Fruit fly (Drosophila melanogaster) whole organism, embryonic: ENCODE results near the gene Pss.

Experiments used
- BEAF-32 ChIP-seq: fragments of 200-800 bp; sonication (Bioruptor generic); optimal IDR thresholded peaks from 3 replicates; lab custom pipeline; 2017; ENCODE audit warnings: missing biosample characterization, missing genetic modification characterization, mild to moderate bottlenecking, moderate library complexity, missing genetic modification reagents
- C15 ChIP-seq: fragments of 200-800 bp; sonication (Bioruptor generic); IDR thresholded peaks from 3 replicates; pipeline ENCODE4 v1.3.6; 2022; ENCODE audit warnings: missing biosample characterization, missing genetic modification characterization
- CG10979 ChIP-seq: fragments of 200-800 bp; sonication (Bioruptor generic); optimal IDR thresholded peaks from 2 replicates; lab custom pipeline; 2018; ENCODE audit warnings: missing biosample characterization, mild to moderate bottlenecking, missing genetic modification characterization, moderate library complexity
- CG11247 ChIP-seq: fragments of 200-800 bp; sonication (Bioruptor generic); IDR thresholded peaks from 2 replicates; pipeline ENCODE4 v1.3.6; 2022; ENCODE audit warnings: missing biosample characterization, missing genetic modification characterization
- CG12104 ChIP-seq: fragments of 200-800 bp; sonication (Bioruptor generic); optimal IDR thresholded peaks from 3 replicates; lab custom pipeline; 2016; ENCODE audit warnings: missing biosample characterization, missing genetic modification characterization
- CG12155 ChIP-seq: fragments of 200-800 bp; sonication (Bioruptor generic); optimal IDR thresholded peaks from 3 replicates; lab custom pipeline; 2016; ENCODE audit warnings: missing biosample characterization, missing genetic modification characterization
- CG12942 ChIP-seq: fragments of 200-800 bp; sonication (Bioruptor generic); optimal IDR thresholded peaks from 3 replicates; lab custom pipeline; 2016; ENCODE audit warnings: missing biosample characterization, missing genetic modification characterization
- CG14441 ChIP-seq: fragments of 200-800 bp; sonication (Bioruptor generic); IDR thresholded peaks from 2 replicates; pipeline ENCODE4 v1.3.6; 2022; ENCODE audit warnings: missing biosample characterization, missing genetic modification characterization
- CG15269 ChIP-seq: fragments of 200-800 bp; sonication (Bioruptor generic); optimal IDR thresholded peaks from 2 replicates; lab custom pipeline; 2018; ENCODE audit warnings: missing biosample characterization, mild to moderate bottlenecking, missing genetic modification characterization, moderate library complexity
- CG15696 ChIP-seq: fragments of 200-800 bp; sonication (Bioruptor generic); optimal IDR thresholded peaks from 2 replicates; lab custom pipeline; 2019; ENCODE audit warnings: missing biosample characterization, mild to moderate bottlenecking, missing genetic modification characterization, moderate library complexity
- CG17186 ChIP-seq: fragments of 200-800 bp; sonication (Bioruptor generic); optimal IDR thresholded peaks from 3 replicates; lab custom pipeline; 2017; ENCODE audit warnings: missing biosample characterization, missing genetic modification reagents, missing genetic modification characterization
- CG17829 ChIP-seq: fragments of 200-800 bp; optimal IDR thresholded peaks from 2 replicates; lab custom pipeline; 2019; ENCODE audit warnings: missing biosample characterization, mild to moderate bottlenecking, missing genetic modification characterization, moderate library complexity
- CG18599 ChIP-seq: fragments of 200-800 bp; sonication (Bioruptor generic); optimal IDR thresholded peaks from 3 replicates; lab custom pipeline; 2017; ENCODE audit warnings: missing biosample characterization, missing genetic modification characterization, mild to moderate bottlenecking, moderate library complexity, missing genetic modification reagents
- CG18764 ChIP-seq: fragments of 200-800 bp; sonication (Bioruptor generic); optimal IDR thresholded peaks from 3 replicates; lab custom pipeline; 2016; ENCODE audit warnings: missing biosample characterization, missing genetic modification characterization
- CG2875 ChIP-seq: fragments of 200-800 bp; sonication (Bioruptor generic); optimal IDR thresholded peaks from 2 replicates; lab custom pipeline; 2017; ENCODE audit warnings: missing biosample characterization, mild to moderate bottlenecking, missing genetic modification characterization, missing genetic modification reagents
- CG3065 ChIP-seq: fragments of 200-800 bp; sonication (Bioruptor generic); optimal IDR thresholded peaks from 2 replicates; lab custom pipeline; 2016; ENCODE audit warnings: missing biosample characterization, missing genetic modification characterization
- CG4854 ChIP-seq: fragments of 200-800 bp; sonication (Bioruptor generic); optimal IDR thresholded peaks from 2 replicates; lab custom pipeline; 2016; ENCODE audit warnings: missing biosample characterization, missing genetic modification characterization, inconsistent platforms
- CG6683 ChIP-seq: fragments of 200-800 bp; sonication (Bioruptor generic); optimal IDR thresholded peaks from 2 replicates; lab custom pipeline; 2017; ENCODE audit warnings: missing biosample characterization, mild to moderate bottlenecking, missing genetic modification characterization, missing genetic modification reagents
- CG7556 ChIP-seq: fragments of 200-800 bp; sonication (Bioruptor generic); optimal IDR thresholded peaks from 2 replicates; lab custom pipeline; 2017; ENCODE audit warnings: missing biosample characterization, mild to moderate bottlenecking, missing genetic modification characterization
- CG9817 ChIP-seq: fragments of 200-800 bp; sonication (Bioruptor generic); optimal IDR thresholded peaks from 2 replicates; lab custom pipeline; 2018; ENCODE audit warnings: missing biosample characterization, mild to moderate bottlenecking, missing genetic modification characterization, moderate library complexity
- Doc3 ChIP-seq: fragments of 200-800 bp; sonication (Bioruptor generic); IDR thresholded peaks from 3 replicates; pipeline ENCODE4 v1.3.6; 2022; ENCODE audit warnings: missing biosample characterization, missing genetic modification characterization; ENCODE audit not compliant: partially characterized antibody
- Ets97D ChIP-seq: fragments of 200-800 bp; sonication (Bioruptor generic); optimal IDR thresholded peaks from 3 replicates; lab custom pipeline; 2016; ENCODE audit warnings: missing biosample characterization, missing genetic modification characterization
- Hmx ChIP-seq: fragments of 200-800 bp; sonication (Bioruptor generic); optimal IDR thresholded peaks from 2 replicates; lab custom pipeline; 2016; ENCODE audit warnings: missing biosample characterization, missing genetic modification characterization
- Hr51 ChIP-seq, 2 experiments: fragments of 200-800 bp; sonication (Bioruptor generic); optimal IDR thresholded peaks; 2 replicates in 1 of 2; 3 replicates in 1 of 2; lab custom pipeline; 2016 to 2018; ENCODE audit warnings: missing biosample characterization in 2 of 2, missing genetic modification characterization in 2 of 2, mild to moderate bottlenecking in 1 of 2, moderate library complexity in 1 of 2
- Hsf ChIP-seq: fragments of 200-800 bp; sonication (Bioruptor generic); optimal IDR thresholded peaks from 3 replicates; lab custom pipeline; 2016; ENCODE audit warnings: missing biosample characterization, missing genetic modification characterization
- MESR4 ChIP-seq: fragments of 200-800 bp; sonication (Bioruptor generic); optimal IDR thresholded peaks from 2 replicates; lab custom pipeline; 2018; ENCODE audit warnings: missing biosample characterization, mild to moderate bottlenecking, missing genetic modification characterization, moderate library complexity
- NK7.1 ChIP-seq: fragments of 200-800 bp; sonication (Bioruptor generic); optimal IDR thresholded peaks from 3 replicates; lab custom pipeline; 2016; ENCODE audit warnings: missing biosample characterization, missing genetic modification characterization
- Nf-YA ChIP-seq: fragments of 200-800 bp; sonication (Bioruptor generic); IDR thresholded peaks from 2 replicates; pipeline ENCODE4 v1.3.6; 2022; ENCODE audit warnings: missing biosample characterization, missing genetic modification characterization
- Spps ChIP-seq: fragments of 200-800 bp; sonication (Bioruptor generic); optimal IDR thresholded peaks from 2 replicates; lab custom pipeline; 2018; ENCODE audit warnings: missing biosample characterization, mild to moderate bottlenecking, missing genetic modification characterization
- Usf ChIP-seq: fragments of 200-800 bp; sonication (Bioruptor generic); optimal IDR thresholded peaks from 2 replicates; lab custom pipeline; 2017; ENCODE audit warnings: missing genotype, missing biosample characterization, missing genetic modification characterization
- YL-1 ChIP-seq: fragments of 200-800 bp; sonication (Bioruptor generic); optimal IDR thresholded peaks from 3 replicates; lab custom pipeline; 2017; ENCODE audit warnings: missing biosample characterization, mild to moderate bottlenecking, missing genetic modification characterization
- aop ChIP-seq: fragments of 200-800 bp; sonication (Bioruptor generic); IDR thresholded peaks from 2 replicates; pipeline ENCODE4 v1.3.6; 2022; ENCODE audit warnings: missing biosample characterization, missing genetic modification characterization
- bab2 ChIP-seq: fragments of 200-800 bp; sonication (Bioruptor generic); optimal IDR thresholded peaks from 2 replicates; lab custom pipeline; 2016; ENCODE audit warnings: missing biosample characterization, missing genetic modification characterization
- cg ChIP-seq: fragments of 200-800 bp; sonication (Bioruptor generic); optimal IDR thresholded peaks from 3 replicates; lab custom pipeline; 2019; ENCODE audit warnings: missing biosample characterization, mild to moderate bottlenecking, missing genetic modification characterization, moderate library complexity
- chif ChIP-seq, 2 experiments: fragments of 200-800 bp; sonication (Bioruptor generic); optimal IDR thresholded peaks; 3 replicates each; lab custom pipeline; 2016; ENCODE audit warnings: missing biosample characterization in 2 of 2, missing genetic modification characterization in 2 of 2
- corto ChIP-seq: fragments of 200-800 bp; sonication (Bioruptor generic); optimal IDR thresholded peaks from 2 replicates; lab custom pipeline; 2016; ENCODE audit warnings: missing biosample characterization, mild to moderate bottlenecking, missing genetic modification characterization, moderate library complexity
- crp ChIP-seq, 2 experiments: fragments of 200-800 bp; sonication (Bioruptor generic); optimal IDR thresholded peaks; 2 replicates in 1 of 2; 3 replicates in 1 of 2; lab custom pipeline; 2017; ENCODE audit warnings: missing biosample characterization in 2 of 2, missing genetic modification characterization in 2 of 2, mild to moderate bottlenecking in 1 of 2, moderate library complexity in 1 of 2
- cwo ChIP-seq: fragments of 200-800 bp; sonication (Bioruptor generic); optimal IDR thresholded peaks from 3 replicates; lab custom pipeline; 2017; ENCODE audit warnings: missing biosample characterization, missing genetic modification characterization, mild to moderate bottlenecking, moderate library complexity, missing genetic modification reagents
- dmrt99B ChIP-seq: fragments of 200-800 bp; sonication (Bioruptor generic); optimal IDR thresholded peaks from 2 replicates; lab custom pipeline; 2018; ENCODE audit warnings: missing biosample characterization, mild to moderate bottlenecking, missing genetic modification characterization, moderate library complexity
- fd102C ChIP-seq: fragments of 200-800 bp; sonication (Bioruptor generic); optimal IDR thresholded peaks from 2 replicates; lab custom pipeline; 2018; ENCODE audit warnings: missing biosample characterization, mild to moderate bottlenecking, missing genetic modification characterization, moderate library complexity
- hth ChIP-seq: fragments of >200 bp; optimal IDR thresholded peaks from 2 replicates; lab custom pipeline; 2017; ENCODE audit warnings: inconsistent platforms
- kah ChIP-seq: fragments of 200-800 bp; sonication (Bioruptor generic); optimal IDR thresholded peaks from 2 replicates; lab custom pipeline; 2018; ENCODE audit warnings: missing biosample characterization, mild to moderate bottlenecking, missing genetic modification characterization
- lov ChIP-seq, 2 experiments: fragments of 200-800 bp in 1 of 2; fragments of >200 bp in 1 of 2; sonication (Bioruptor generic) in 1 of 2; IDR thresholded peaks in 1 of 2; optimal IDR thresholded peaks in 1 of 2; 2 replicates in 1 of 2; 3 replicates in 1 of 2; pipeline versions ENCODE4 v1.3.6 to Lab custom; 2017 to 2022; ENCODE audit warnings: missing biosample characterization in 1 of 2, missing genetic modification characterization in 1 of 2
- mam ChIP-seq: fragments of 200-800 bp; sonication (Bioruptor generic); optimal IDR thresholded peaks from 3 replicates; lab custom pipeline; 2016; ENCODE audit warnings: missing biosample characterization, missing genetic modification characterization
- nmo ChIP-seq: fragments of 200-800 bp; sonication (Bioruptor generic); optimal IDR thresholded peaks from 2 replicates; lab custom pipeline; 2018; ENCODE audit warnings: missing biosample characterization, mild to moderate bottlenecking, missing genetic modification characterization, moderate library complexity
- twi ChIP-seq: fragments of 200-800 bp; optimal IDR thresholded peaks from 2 replicates; lab custom pipeline; 2019; ENCODE audit warnings: missing biosample characterization, mild to moderate bottlenecking, missing genetic modification characterization, moderate library complexity
- unpg ChIP-seq: fragments of 200-800 bp; sonication (Bioruptor generic); optimal IDR thresholded peaks from 3 replicates; lab custom pipeline; 2018; ENCODE audit warnings: missing biosample characterization, mild to moderate bottlenecking, missing genetic modification characterization, moderate library complexity
- vnd ChIP-seq: fragments of 200-800 bp; sonication (Bioruptor generic); IDR thresholded peaks from 3 replicates; pipeline ENCODE4 v1.3.6; 2022; ENCODE audit warnings: missing biosample characterization, missing genetic modification characterization; ENCODE audit not compliant: partially characterized antibody
- vvl ChIP-seq: fragments of 200-800 bp; sonication (Bioruptor generic); IDR thresholded peaks from 2 replicates; pipeline ENCODE4 v1.3.6; 2022; ENCODE audit warnings: missing biosample characterization, missing genetic modification characterization
- wdn ChIP-seq: fragments of 200-800 bp; sonication (Bioruptor generic); IDR thresholded peaks from 2 replicates; pipeline ENCODE4 v1.3.6; 2022; ENCODE audit warnings: missing biosample characterization, missing genetic modification characterization
- z ChIP-seq: fragments of 200-800 bp; sonication (Bioruptor generic); IDR thresholded peaks from 3 replicates; pipeline ENCODE4 v1.3.6; 2022; ENCODE audit warnings: missing biosample characterization, missing genetic modification characterization

Pss gene

dm6 chr3L:20494262-20494601, 31.7 kb downstream of the Pss start (continued):
- TF ChIP-seq lov (optimal IDR thresholded peaks at IDR 0.05; lab: Kevin White, UChicago) (no peak), lov (GFP tag; IDR thresholded peaks at IDR 0.05; lab: Robert Waterston, UW) (no peak), CG14441 (GFP tag; lab: Robert Waterston, UW) (no peak), wdn (GFP tag; lab: Robert Waterston, UW) (no peak), bab2 (GFP tag; lab: Kevin White, UChicago) (no peak), twi (no peak), CG12942 (no peak), CG10979 (tag; lab: Kevin White, UChicago) (no peak), CG17829 (tag; lab: Kevin White, UChicago) (peak; percentile 16), corto (GFP tag; lab: Kevin White, UChicago) (no peak), CG15696 (no peak), cg (GFP tag; lab: Kevin White, UChicago) (no peak), Hmx (no peak), hth (lab: Kevin White, UChicago) (no peak), cwo (GFP tag; lab: Kevin White, UChicago) (no peak), CG17186 (GFP tag; lab: Kevin White, UChicago) (no peak), aop (GFP tag; lab: Robert Waterston, UW) (no peak), CG4854 (no peak), chif (GFP tag; optimal IDR thresholded peaks at IDR 0.05; lab: Kevin White, UChicago) (no peak), MESR4 (GFP tag; lab: Kevin White, UChicago) (no peak), unpg (GFP tag; lab: Kevin White, UChicago) (no peak), Nf-YA (GFP tag; lab: Robert Waterston, UW) (no peak), CG6683 (GFP tag; lab: Kevin White, UChicago) (no peak), mam (GFP tag; lab: Kevin White, UChicago) (no peak), dmrt99B (tag; lab: Kevin White, UChicago) (peak; percentile 54), CG12155 (GFP tag; lab: Kevin White, UChicago) (no peak), YL-1 (GFP tag; lab: Kevin White, UChicago) (no peak), CG3065 (GFP tag; lab: Kevin White, UChicago) (no peak), CG2875 (GFP tag; lab: Kevin White, UChicago) (no peak), CG18599 (GFP tag; lab: Kevin White, UChicago) (no peak), vnd (no peak), Doc3 (GFP tag; lab: Robert Waterston, UW) (no peak), vvl (no peak), NK7.1 (GFP tag; lab: Kevin White, UChicago) (no peak), crp (GFP tag; optimal IDR thresholded peaks at IDR 0.05; lab: Kevin White, UChicago) (no peak), Hsf (no peak), BEAF-32 (no peak), CG11247 (no peak), kah (no peak), fd102C (GFP tag; lab: Kevin White, UChicago) (no peak), C15 (GFP tag; lab: Robert Waterston, UW) (no peak), Ets97D (GFP tag; lab: Kevin White, UChicago) (no peak), CG7556 (GFP tag; lab: Kevin White, UChicago) (peak; percentile 7), CG15269 (tag; lab: Kevin White, UChicago) (peak; percentile 43), CG12104 (no peak), CG9817 (tag; lab: Kevin White, UChicago) (no peak), Usf (GFP tag; lab: Kevin White, UChicago) (no peak), Hr51 (GFP tag; optimal IDR thresholded peaks at IDR 0.05; lab: Kevin White, UChicago) (peak in 1 of 2 experiments; percentile 36), CG18764 (GFP tag; lab: Kevin White, UChicago) (no peak), z (GFP tag; lab: Robert Waterston, UW) (no peak), Spps (tag; lab: Kevin White, UChicago) (no peak), nmo (GFP tag; lab: Kevin White, UChicago) (peak; percentile 10)
